Fruit fly (Drosophila melanogaster) whole organism, embryonic: ENCODE data around the gene CG11828.

Experiments
- CG10321 ChIP-seq: fragments of 200-800 bp; sonication (Bioruptor generic); IDR thresholded peaks from 2 replicates; pipeline ENCODE4 v1.3.6; 2022; ENCODE audit warnings: missing biosample characterization, missing genetic modification characterization
- CG11456 ChIP-seq: fragments of 200-800 bp; sonication (Bioruptor generic); IDR thresholded peaks from 3 replicates; pipeline ENCODE4 v1.3.6; 2022; ENCODE audit warnings: missing biosample characterization, missing genetic modification characterization
- CG13296 ChIP-seq: fragments of 200-800 bp; sonication (Bioruptor generic); optimal IDR thresholded peaks from 3 replicates; lab custom pipeline; 2018; ENCODE audit warnings: missing biosample characterization, mild to moderate bottlenecking, missing genetic modification characterization
- CG14050 ChIP-seq: fragments of 200-800 bp; sonication (Bioruptor generic); IDR thresholded peaks from 3 replicates; pipeline ENCODE4 v1.3.6; 2022; ENCODE audit warnings: missing biosample characterization, missing genetic modification characterization
- CG15514 ChIP-seq: fragments of 200-800 bp; sonication (Bioruptor generic); optimal IDR thresholded peaks from 3 replicates; lab custom pipeline; 2017; ENCODE audit warnings: missing biosample characterization, missing genetic modification characterization, mild to moderate bottlenecking, moderate library complexity, missing genetic modification reagents
- CG16779 ChIP-seq: fragments of 200-800 bp; sonication (Bioruptor generic); IDR thresholded peaks from 2 replicates; pipeline ENCODE4 v1.3.6; 2022; ENCODE audit warnings: missing biosample characterization, missing genetic modification characterization
- CG17361 ChIP-seq: fragments of 200-800 bp; sonication (Bioruptor generic); IDR thresholded peaks from 3 replicates; pipeline ENCODE4 v1.3.6; 2022; ENCODE audit warnings: missing biosample characterization, missing genetic modification characterization
- CG30020 ChIP-seq: fragments of 200-800 bp; optimal IDR thresholded peaks from 2 replicates; lab custom pipeline; 2019; ENCODE audit warnings: missing biosample characterization, mild to moderate bottlenecking, missing genetic modification characterization, moderate library complexity
- CG3065 ChIP-seq: fragments of 200-800 bp; sonication (Bioruptor generic); optimal IDR thresholded peaks from 2 replicates; lab custom pipeline; 2016; ENCODE audit warnings: missing biosample characterization, missing genetic modification characterization
- CG34376 ChIP-seq: fragments of 200-800 bp; sonication (Bioruptor generic); optimal IDR thresholded peaks from 2 replicates; lab custom pipeline; 2018; ENCODE audit warnings: missing biosample characterization, mild to moderate bottlenecking, missing genetic modification characterization
- CG3847 ChIP-seq: fragments of 200-800 bp; sonication (Bioruptor generic); IDR thresholded peaks from 2 replicates; pipeline ENCODE4 v1.3.6; 2022; ENCODE audit warnings: missing biosample characterization, missing genetic modification characterization
- CG6254 ChIP-seq: fragments of 200-800 bp; sonication (Bioruptor generic); optimal IDR thresholded peaks from 3 replicates; lab custom pipeline; 2017; ENCODE audit warnings: mild to moderate bottlenecking, missing biosample characterization, missing genetic modification reagents, missing genetic modification characterization
- CG6689 ChIP-seq: fragments of 200-800 bp; sonication (Bioruptor generic); IDR thresholded peaks from 2 replicates; pipeline ENCODE4 v1.3.6; 2022; ENCODE audit warnings: missing biosample characterization, missing genetic modification characterization
- CG8089 ChIP-seq: fragments of 200-800 bp; sonication (Bioruptor generic); optimal IDR thresholded peaks from 3 replicates; lab custom pipeline; 2016; ENCODE audit warnings: missing biosample characterization, missing genetic modification characterization
- CG9932 ChIP-seq: fragments of 200-800 bp; sonication (Bioruptor generic); IDR thresholded peaks from 2 replicates; pipeline ENCODE4 v1.3.6; 2022; ENCODE audit warnings: missing biosample characterization, missing genetic modification characterization
- CTCF ChIP-seq: fragments of 200-800 bp; sonication (Bioruptor generic); optimal IDR thresholded peaks from 2 replicates; lab custom pipeline; 2017; ENCODE audit warnings: missing biosample characterization, mild to moderate bottlenecking, missing genetic modification characterization, moderate library complexity
- Dbx ChIP-seq: fragments of 200-800 bp; sonication (Bioruptor generic); IDR thresholded peaks from 3 replicates; pipeline ENCODE4 v1.3.6; 2022; ENCODE audit warnings: missing biosample characterization, missing genetic modification characterization
- Dek ChIP-seq: fragments of 200-800 bp; sonication (Bioruptor generic); optimal IDR thresholded peaks from 3 replicates; lab custom pipeline; 2019; ENCODE audit warnings: missing biosample characterization, mild to moderate bottlenecking, missing genetic modification characterization, moderate library complexity
- Doc2 ChIP-seq: fragments of 200-800 bp; sonication (Bioruptor generic); IDR thresholded peaks from 2 replicates; pipeline ENCODE4 v1.3.6; 2022; ENCODE audit warnings: missing biosample characterization, missing genetic modification characterization
- Dref ChIP-seq: fragments of 200-800 bp; sonication (Bioruptor generic); IDR thresholded peaks from 2 replicates; pipeline ENCODE4 v1.3.6; 2022; ENCODE audit warnings: missing biosample characterization, missing genetic modification characterization
- Eip74EF ChIP-seq, 2 experiments: fragments of 200-800 bp in 1 of 2; fragments of >200 bp in 1 of 2; sonication (Bioruptor generic) in 1 of 2; optimal IDR thresholded peaks; 2 replicates each; lab custom pipeline; 2017 to 2019; ENCODE audit warnings: missing biosample characterization in 2 of 2, missing genetic modification characterization in 2 of 2, mild to moderate bottlenecking in 1 of 2, moderate library complexity in 1 of 2
- MBD-R2 ChIP-seq: fragments of 200-800 bp; sonication (Bioruptor generic); IDR thresholded peaks from 2 replicates; pipeline ENCODE4 v1.3.6; 2022; ENCODE audit warnings: missing biosample characterization, missing genetic modification characterization
- Ptx1 ChIP-seq: fragments of 200-800 bp; sonication (Bioruptor generic); IDR thresholded peaks from 2 replicates; pipeline ENCODE4 v1.3.6; 2022; ENCODE audit warnings: missing biosample characterization, missing genetic modification characterization
- Sox102F ChIP-seq: fragments of 200-800 bp; sonication (Bioruptor generic); optimal IDR thresholded peaks from 2 replicates; lab custom pipeline; 2018; ENCODE audit warnings: missing biosample characterization, mild to moderate bottlenecking, missing genetic modification characterization, moderate library complexity
- abd-A ChIP-seq: fragments of 200-800 bp; sonication (Bioruptor generic); optimal IDR thresholded peaks from 3 replicates; lab custom pipeline; 2019; ENCODE audit warnings: missing biosample characterization, mild to moderate bottlenecking, missing genetic modification characterization, moderate library complexity
- ara ChIP-seq: fragments of 200-800 bp; sonication (Bioruptor generic); IDR thresholded peaks from 2 replicates; pipeline ENCODE4 v1.3.6; 2022; ENCODE audit warnings: missing biosample characterization, missing genetic modification characterization
- ase ChIP-seq: fragments of 200-800 bp; sonication (Bioruptor generic); IDR thresholded peaks from 3 replicates; pipeline ENCODE4 v1.3.6; 2022; ENCODE audit warnings: missing biosample characterization, missing genetic modification characterization
- bab2 ChIP-seq: fragments of 200-800 bp; sonication (Bioruptor generic); optimal IDR thresholded peaks from 2 replicates; lab custom pipeline; 2016; ENCODE audit warnings: missing biosample characterization, missing genetic modification characterization
- croc ChIP-seq: fragments of 200-800 bp; sonication (Bioruptor generic); conservative IDR thresholded peaks from 3 replicates; pipeline ENCODE4 v1.3.6; 2022; ENCODE audit warnings: missing biosample characterization, missing genetic modification characterization
- crol ChIP-seq: fragments of 200-800 bp; sonication (Bioruptor generic); IDR thresholded peaks from 2 replicates; pipeline ENCODE4 v1.3.6; 2022; ENCODE audit warnings: missing biosample characterization, missing genetic modification characterization
- dmrt99B ChIP-seq: fragments of 200-800 bp; sonication (Bioruptor generic); optimal IDR thresholded peaks from 2 replicates; lab custom pipeline; 2018; ENCODE audit warnings: missing biosample characterization, mild to moderate bottlenecking, missing genetic modification characterization, moderate library complexity
- fd3F ChIP-seq: fragments of 200-800 bp; sonication (Bioruptor generic); optimal IDR thresholded peaks from 2 replicates; lab custom pipeline; 2018; ENCODE audit warnings: missing biosample characterization, mild to moderate bottlenecking, missing genetic modification characterization, moderate library complexity
- gce ChIP-seq: fragments of 200-800 bp; sonication (Bioruptor generic); IDR thresholded peaks from 3 replicates; pipeline ENCODE4 v1.3.6; 2022; ENCODE audit warnings: missing biosample characterization, missing genetic modification characterization
- gro ChIP-seq: fragments of 200-800 bp; sonication (Bioruptor generic); optimal IDR thresholded peaks from 2 replicates; lab custom pipeline; 2016; ENCODE audit warnings: missing biosample characterization, missing genetic modification characterization
- gsb-n ChIP-seq: fragments of 200-800 bp; sonication (Bioruptor generic); optimal IDR thresholded peaks from 3 replicates; lab custom pipeline; 2018; ENCODE audit warnings: missing biosample characterization, mild to moderate bottlenecking, missing genetic modification characterization
- ham ChIP-seq: fragments of 200-800 bp; sonication (Bioruptor generic); IDR thresholded peaks from 2 replicates; pipeline ENCODE4 v1.3.6; 2022; ENCODE audit warnings: missing biosample characterization, missing genetic modification characterization
- ind ChIP-seq: fragments of 200-800 bp; sonication (Bioruptor generic); optimal IDR thresholded peaks from 3 replicates; lab custom pipeline; 2016; ENCODE audit warnings: missing biosample characterization, missing genetic modification characterization
- klu ChIP-seq: fragments of 200-800 bp; sonication (Bioruptor generic); IDR thresholded peaks from 2 replicates; pipeline ENCODE4 v1.3.6; 2022; ENCODE audit warnings: missing biosample characterization, missing genetic modification characterization
- lov ChIP-seq, 2 experiments: fragments of 200-800 bp in 1 of 2; fragments of >200 bp in 1 of 2; sonication (Bioruptor generic) in 1 of 2; IDR thresholded peaks in 1 of 2; optimal IDR thresholded peaks in 1 of 2; 2 replicates in 1 of 2; 3 replicates in 1 of 2; pipeline versions ENCODE4 v1.3.6 to Lab custom; 2017 to 2022; ENCODE audit warnings: missing biosample characterization in 1 of 2, missing genetic modification characterization in 1 of 2
- mirr ChIP-seq: fragments of 200-800 bp; sonication (Bioruptor generic); optimal IDR thresholded peaks from 3 replicates; lab custom pipeline; 2018; ENCODE audit warnings: missing biosample characterization, mild to moderate bottlenecking, missing genetic modification characterization
- nom ChIP-seq: fragments of 200-800 bp; sonication (Bioruptor generic); optimal IDR thresholded peaks from 2 replicates; lab custom pipeline; 2017; ENCODE audit warnings: missing biosample characterization, missing genetic modification characterization, mild to moderate bottlenecking, moderate library complexity, missing genetic modification reagents
- pita ChIP-seq: fragments of 200-800 bp; sonication (Bioruptor generic); optimal IDR thresholded peaks from 2 replicates; lab custom pipeline; 2017; ENCODE audit warnings: missing biosample characterization, mild to moderate bottlenecking, missing genetic modification characterization
- prd ChIP-seq, 3 experiments: fragments of >200 bp in 2 of 3; fragments of 200-800 bp in 1 of 3; sonication (Bioruptor generic) in 1 of 3; optimal IDR thresholded peaks in 2 of 3; IDR thresholded peaks in 1 of 3; 2 replicates in 2 of 3; 3 replicates in 1 of 3; pipeline versions ENCODE4 v1.3.6 to Lab custom; 2017 to 2022; ENCODE audit warnings: missing biosample characterization in 1 of 3, missing genetic modification characterization in 1 of 3
- ranshi ChIP-seq: fragments of 200-800 bp; sonication (Bioruptor generic); IDR thresholded peaks from 2 replicates; pipeline ENCODE4 v1.3.6; 2022; ENCODE audit warnings: missing biosample characterization, missing genetic modification characterization
- sim ChIP-seq: fragments of 200-800 bp; sonication (Bioruptor generic); IDR thresholded peaks from 2 replicates; pipeline ENCODE4 v1.3.6; 2022; ENCODE audit warnings: missing biosample characterization, missing genetic modification characterization
- sima ChIP-seq: fragments of 200-800 bp; sonication (Bioruptor generic); optimal IDR thresholded peaks from 2 replicates; lab custom pipeline; 2016; ENCODE audit warnings: missing biosample characterization, missing genetic modification characterization
- vfl ChIP-seq: fragments of 200-800 bp; sonication (Bioruptor generic); optimal IDR thresholded peaks from 2 replicates; lab custom pipeline; 2016; ENCODE audit warnings: missing biosample characterization, missing genetic modification characterization
- wek ChIP-seq: fragments of 200-800 bp; sonication (Bioruptor generic); optimal IDR thresholded peaks from 3 replicates; lab custom pipeline; 2018; ENCODE audit warnings: missing biosample characterization, mild to moderate bottlenecking, missing genetic modification characterization, moderate library complexity
- z ChIP-seq: fragments of 200-800 bp; sonication (Bioruptor generic); IDR thresholded peaks from 3 replicates; pipeline ENCODE4 v1.3.6; 2022; ENCODE audit warnings: missing biosample characterization, missing genetic modification characterization

CG11828 gene

DNA sequence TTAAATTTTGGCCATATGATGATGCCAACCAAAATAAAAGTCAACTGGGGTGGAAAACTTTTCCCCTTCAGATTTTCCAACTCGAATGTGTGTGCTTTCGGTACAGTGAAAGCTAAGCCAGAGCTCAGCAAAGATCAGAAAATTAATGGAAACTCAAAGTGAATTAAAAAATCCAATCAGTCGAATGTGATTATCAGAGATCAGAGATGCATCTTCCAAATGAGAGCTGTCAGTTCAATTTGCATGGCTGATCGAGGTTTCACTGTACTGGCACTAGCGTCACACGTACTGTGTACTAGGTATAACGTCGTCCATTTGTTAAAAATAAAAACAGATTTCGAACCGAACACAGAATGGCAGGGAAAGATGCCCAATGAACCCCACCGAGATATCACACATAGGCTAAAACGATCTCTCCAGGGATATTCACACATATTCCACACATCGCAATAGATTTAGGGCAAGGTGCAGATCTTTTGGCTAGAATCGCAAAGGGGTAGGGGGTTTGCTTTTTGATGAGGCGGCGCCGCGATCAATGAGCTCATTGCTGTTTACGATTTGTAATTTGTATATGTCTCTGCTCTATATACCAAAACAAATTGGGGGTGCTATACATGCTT lies 17.9 kb upstream of the CG11828 start (continued):
- TF ChIP-seq ranshi (GFP tag; lab: Robert Waterston, UW) (peak; percentile 86), croc (GFP tag; lab: Robert Waterston, UW) (no peak; the same call in 2 of the 3 replicates), ham (GFP tag; lab: Robert Waterston, UW) (peak; percentile 69; the same call in 1 of the 2 replicates), CG13296 (GFP tag; lab: Kevin White, UChicago) (no peak), nom (no peak), Doc2 (GFP tag; lab: Robert Waterston, UW) (0 out of 2 replicates have a peak, but pooled peaks have one; percentile 35), klu (GFP tag; lab: Robert Waterston, UW) (peak; percentile 68; the same call in 1 of the 2 replicates), Ptx1 (peak; percentile 85), Dref (0 out of 2 replicates have a peak, but pooled peaks have one; percentile 10), Dbx (peak; percentile 84), bab2 (peak; percentile 79), Eip74EF (GFP tag; optimal IDR thresholded peaks at IDR 0.05; lab: Kevin White, UChicago) (peak in 1 of 2 experiments; percentile 47), ase (GFP tag; lab: Robert Waterston, UW) (peak; percentile 63; the same call in 1 of the 3 replicates), Dek (peak; percentile 68), z (GFP tag; lab: Robert Waterston, UW) (no peak), sim (GFP tag; lab: Robert Waterston, UW) (0 out of 2 replicates have a peak, but pooled peaks have one; percentile 20), Sox102F (GFP tag; lab: Kevin White, UChicago) (peak; percentile 82), gce (GFP tag; lab: Robert Waterston, UW) (peak; percentile 65; the same call in 1 of the 3 replicates), vfl (GFP tag; lab: Kevin White, UChicago) (peak; percentile 59), CG34376 (GFP tag; lab: Kevin White, UChicago) (peak; percentile 7), sima (GFP tag; lab: Kevin White, UChicago) (no peak), ind (peak; percentile 85), fd3F (peak; percentile 68), dmrt99B (peak; percentile 71), CG3065 (peak; percentile 16), CG6689 (GFP tag; lab: Robert Waterston, UW) (peak; percentile 86), CG17361 (peak; percentile 50; the same call in 2 of the 3 replicates), crol (GFP tag; lab: Robert Waterston, UW) (no peak), CG3847 (GFP tag; lab: Robert Waterston, UW) (peak; percentile 80), wek (peak; percentile 14), gro (GFP tag; lab: Kevin White, UChicago) (peak; percentile 85), CG16779 (GFP tag; lab: Robert Waterston, UW) (peak; percentile 77), gsb-n (tag; lab: Kevin White, UChicago) (peak; percentile 25), ara (peak; percentile 77), CG10321 (GFP tag; lab: Robert Waterston, UW) (peak; percentile 59), CG14050 (GFP tag; lab: Robert Waterston, UW) (peak; percentile 58), mirr (GFP tag; lab: Kevin White, UChicago) (peak; percentile 25), CG11456 (GFP tag; lab: Robert Waterston, UW) (peak; percentile 91), abd-A (tag; lab: Kevin White, UChicago) (no peak), CG6254 (GFP tag; lab: Kevin White, UChicago) (no peak), CG30020 (tag; lab: Kevin White, UChicago) (no peak), lov (optimal IDR thresholded peaks at IDR 0.05; lab: Kevin White, UChicago) (no peak), lov (GFP tag; IDR thresholded peaks at IDR 0.05; lab: Robert Waterston, UW) (no peak; the same call in 2 of the 3 replicates), pita (no peak), CG9932 (GFP tag; lab: Robert Waterston, UW) (peak; percentile 94), MBD-R2 (peak; percentile 70; the same call in 1 of the 2 replicates), CTCF (GFP tag; lab: Kevin White, UChicago) (no peak), CG15514 (peak; percentile 21), prd (optimal IDR thresholded peaks at IDR 0.05; lab: Kevin White, UChicago) (no peak), prd (GFP tag; IDR thresholded peaks at IDR 0.05; lab: Robert Waterston, UW) (peak; percentile 90), CG8089 (GFP tag; lab: Kevin White, UChicago) (peak; percentile 59)
